Worm (Caenorhabditis elegans): ENCODE results near the gene dmsr-7.

DNA sequence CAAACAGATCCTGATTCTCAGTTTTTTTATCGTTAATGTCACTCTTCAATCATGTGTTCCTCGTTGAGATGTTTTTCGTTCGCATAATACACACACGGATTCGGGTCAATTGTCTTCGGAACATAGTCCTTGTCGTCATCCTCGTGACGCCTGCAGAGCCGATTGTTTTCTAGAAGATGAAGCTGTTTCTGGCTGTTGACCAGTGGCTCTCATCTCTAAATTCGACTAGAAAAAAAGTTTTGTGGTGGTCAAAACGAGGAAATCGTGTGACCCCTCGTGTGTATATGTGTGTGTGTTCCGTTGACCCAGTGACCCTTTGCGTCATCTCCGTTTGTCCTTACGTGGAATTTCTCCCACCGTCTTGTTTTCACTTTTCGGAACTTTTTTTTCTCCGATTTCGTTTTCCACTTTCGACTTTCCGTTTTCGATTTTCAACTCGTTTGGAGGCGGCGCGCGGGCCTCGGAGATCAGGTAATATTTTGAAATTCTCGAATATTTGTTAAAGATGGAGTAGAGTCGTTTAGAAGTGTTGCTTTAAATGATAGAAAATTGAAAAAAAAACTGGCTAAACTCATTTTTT, 19.1 kb upstream of the dmsr-7 start, which contains the start of gene C35A11.2:
- TF ChIP-seq sea-1 (GFP tag; conservative IDR thresholded peaks at IDR 0.05), result no peak
- no peak for TF ChIP-seq scrt-1 (GFP tag; IDR thresholded peaks at IDR 0.05)
- no peak for TF ChIP-seq tbx-11 (GFP tag; IDR thresholded peaks at IDR 0.05)
- TF ChIP-seq hnd-1 (tag; optimal IDR thresholded peaks at IDR 0.05), result no peak

All from whole organism, early embryonic.